Fruit fly (Drosophila melanogaster) whole organism, wandering third instar larva: Measurements from ENCODE around the gene AGO2.

ENCODE experiments used
- N ChIP-seq: fragments of >200 bp; optimal IDR thresholded peaks from 2 replicates; lab custom pipeline; 2018; ENCODE audit warnings: missing biosample characterization, missing external identifiers, missing genetic modification characterization
- Vsx2 ChIP-seq: fragments of 200-300, 225-300 bp; sonication (Bioruptor generic); optimal IDR thresholded peaks from 2 replicates; lab custom pipeline; 2018; ENCODE audit warnings: missing biosample characterization, missing genetic modification characterization; ENCODE audit not compliant: partially characterized antibody
- dl ChIP-seq, 2 experiments: fragments of 175-275, 200-275 bp in 1 of 2; fragments of 200-275 bp in 1 of 2; sonication (Bioruptor generic); optimal IDR thresholded peaks; lab custom pipeline; 2018; ENCODE audit warnings: mild to moderate bottlenecking in 2 of 2, missing biosample characterization in 2 of 2, missing genetic modification characterization in 2 of 2, moderate library complexity in 2 of 2; ENCODE audit not compliant: partially characterized antibody in 2 of 2, insufficient read depth in 1 of 2

dm6 chr3L:15531423-15532325, 22.2 kb upstream of the AGO2 start, which contains the start of gene CG43248:
- TF ChIP-seq dl (GFP tag; optimal IDR thresholded peaks at IDR 0.05; lab: Kevin White, UChicago; ENCODE audit: insufficient read depth in 1 of 2, partially characterized antibody in 2 of 2) (no peak), Vsx2 (GFP tag; lab: Kevin White, UChicago) (no peak), N (GFP tag; lab: Kevin White, UChicago) (no peak)
